Fruit fly (Drosophila melanogaster): Measurements from ENCODE around the gene fng.

- TF ChIP-seq ey (GFP tag; optimal IDR thresholded peaks at IDR 0.05), result no peak
- no peak for TF ChIP-seq br (GFP tag; optimal IDR thresholded peaks at IDR 0.05)
- no peak for TF ChIP-seq Dif (GFP tag; optimal IDR thresholded peaks at IDR 0.05; ENCODE audit: partially characterized antibody)
- TF ChIP-seq psq (GFP tag; optimal IDR thresholded peaks at IDR 0.05), result peak; percentile 4
- no peak for TF ChIP-seq Myc (optimal IDR thresholded peaks at IDR 0.05)
- no peak for TF ChIP-seq brk (GFP tag; optimal IDR thresholded peaks at IDR 0.05)
- TF ChIP-seq lola (GFP tag; optimal IDR thresholded peaks at IDR 0.05), result no peak
- peak; percentile 24 for TF ChIP-seq h (GFP tag; optimal IDR thresholded peaks at IDR 0.05)
- no peak for TF ChIP-seq pan (optimal IDR thresholded peaks at IDR 0.05)
- TF ChIP-seq HLH106 (tag; optimal IDR thresholded peaks at IDR 0.05), result peak; percentile 23
- TF ChIP-seq fru (GFP tag; optimal IDR thresholded peaks at IDR 0.05), result peak; percentile 14
- no peak for TF ChIP-seq N (GFP tag; optimal IDR thresholded peaks at IDR 0.05)
- TF ChIP-seq Abd-B (GFP tag; optimal IDR thresholded peaks at IDR 0.05), result no peak
- no peak for TF ChIP-seq Hr78 (GFP tag; optimal IDR thresholded peaks at IDR 0.05)
Observed at dm6 chr3L:20987895-20988294, 38.6 kb upstream of the fng start.
